Fruit fly (Drosophila melanogaster) whole organism: Measurements from ENCODE around the gene CG18598.

Experiments used
- CG8478 ChIP-seq: fragments of >200 bp; optimal IDR thresholded peaks from 2 replicates; lab custom pipeline; 2018; ENCODE audit warnings: inconsistent platforms
- Dll ChIP-seq: fragments of >200 bp; optimal IDR thresholded peaks from 2 replicates; lab custom pipeline; 2017
- EcR ChIP-seq, 2 experiments: fragments of >200 bp; optimal IDR thresholded peaks; 2 replicates each; lab custom pipeline; 2017; ENCODE audit warnings: missing biosample characterization in 2 of 2, missing genetic modification characterization in 2 of 2, missing genetic modification reagents in 2 of 2
- pan ChIP-seq: fragments of >200 bp; optimal IDR thresholded peaks from 2 replicates; lab custom pipeline; 2017
- psq ChIP-seq: fragments of >200 bp; optimal IDR thresholded peaks from 2 replicates; lab custom pipeline; 2017
- usp ChIP-seq: fragments of >200 bp; optimal IDR thresholded peaks from 2 replicates; lab custom pipeline; 2017; ENCODE audit warnings: missing biosample characterization, missing genetic modification characterization, mixed read lengths

Gene CG18598

dm6 chr3R:18277406-18277805 lies 26.5 kb downstream of the CG18598 start:
- TF ChIP-seq CG8478 (no peak), Dll (no peak), usp (GFP tag; lab: Kevin White, UChicago) (no peak), psq (lab: Kevin White, UChicago) (no peak), EcR (GFP tag; optimal IDR thresholded peaks at IDR 0.05; lab: Kevin White, UChicago) (no peak), pan (lab: Kevin White, UChicago) (no peak)

DNA sequence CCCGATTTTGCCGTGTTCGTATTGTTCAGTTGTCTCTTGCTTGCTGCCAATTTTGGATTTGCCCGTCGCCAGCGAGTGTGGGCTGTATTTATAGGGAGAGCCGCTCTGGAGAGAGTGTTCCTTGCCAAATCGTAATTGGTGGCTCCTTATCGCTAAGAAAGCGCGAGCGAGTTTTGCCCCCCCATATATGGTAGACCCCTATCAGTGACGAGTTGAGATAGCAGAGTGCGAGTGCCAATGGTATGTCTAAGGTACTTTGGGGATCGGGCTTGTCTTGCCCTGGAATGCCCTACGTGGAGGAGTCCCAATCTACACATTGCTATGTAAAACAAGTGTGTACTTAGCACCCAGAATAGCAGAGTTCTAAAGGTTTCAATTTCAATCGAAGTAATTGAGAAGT lies 28.6 kb downstream of the CG18598 start, which contains the start of gene CG7142:
Gene CG7142 (minus strand): TSS at position 29 of the 400 bp plus-strand sequence.
- no peak for TF ChIP-seq pan (lab: Kevin White, UChicago)

DNA sequence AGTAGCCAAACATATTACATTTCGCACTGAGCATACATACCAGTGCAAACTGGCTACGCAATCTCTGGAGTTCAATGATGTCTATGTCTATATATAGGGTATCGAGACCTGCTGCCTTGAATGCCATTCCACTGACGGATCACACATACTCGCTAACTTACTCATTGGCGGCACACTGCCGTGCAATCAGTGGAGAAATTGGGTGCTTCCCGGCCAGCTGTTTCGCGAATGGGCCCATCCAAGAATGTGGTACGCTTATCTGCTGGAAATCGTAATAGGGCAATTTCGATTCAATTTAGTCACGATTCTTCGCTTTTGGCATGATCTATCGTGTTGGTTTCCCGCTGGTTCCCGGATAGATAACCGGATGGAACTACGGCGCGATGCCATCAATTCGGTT lies 29.2 kb downstream of the CG18598 start:
- TF ChIP-seq psq (lab: Kevin White, UChicago): no peak
- TF ChIP-seq pan (lab: Kevin White, UChicago): no peak

DNA sequence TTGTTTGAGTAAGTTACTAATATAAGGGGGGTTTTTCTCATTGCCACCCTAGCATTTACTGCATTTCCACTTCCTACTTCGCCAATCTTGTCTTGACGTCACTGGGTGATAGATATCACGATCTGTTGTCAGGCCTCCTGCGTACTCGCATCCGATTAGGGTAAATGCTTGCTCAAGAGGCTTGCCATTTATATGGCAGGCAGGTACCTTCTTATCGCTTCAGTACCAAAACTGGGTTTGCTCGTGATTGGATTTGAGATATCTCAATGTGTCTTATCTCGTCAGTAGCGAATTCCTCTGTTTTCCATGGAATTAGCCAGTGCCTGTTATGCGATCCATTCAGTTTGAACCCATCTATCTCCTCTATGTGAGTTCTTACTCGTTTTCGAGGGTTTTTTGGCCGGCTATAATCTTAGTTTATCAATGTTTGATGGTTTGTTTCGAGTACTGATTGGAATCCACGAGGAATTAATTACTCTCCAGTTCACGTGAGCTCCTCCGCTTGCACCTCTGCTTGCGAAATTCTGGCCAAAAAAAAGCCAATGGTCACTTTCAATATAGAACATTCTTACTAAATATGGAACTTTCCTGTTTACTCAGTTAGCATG lies 30.1 kb downstream of the CG18598 start:
- TF ChIP-seq usp (GFP tag; lab: Kevin White, UChicago): no peak
- no peak for TF ChIP-seq CG8478
- TF ChIP-seq psq (lab: Kevin White, UChicago): no peak
- TF ChIP-seq EcR (GFP tag; optimal IDR thresholded peaks at IDR 0.05; lab: Kevin White, UChicago): no peak

- TF ChIP-seq pan (lab: Kevin White, UChicago): no peak
- no peak for TF ChIP-seq usp (GFP tag; lab: Kevin White, UChicago)
- TF ChIP-seq EcR (GFP tag; optimal IDR thresholded peaks at IDR 0.05; lab: Kevin White, UChicago): no peak
- TF ChIP-seq Dll: no peak
- no peak for TF ChIP-seq CG8478
- TF ChIP-seq psq (lab: Kevin White, UChicago): no peak
Measured at dm6 chr3R:18283441-18283840, 32.5 kb downstream of the CG18598 start, which contains the start of the genes CG14312 and CG8064. CG14312 (minus strand) TSS chr3R:18283528. CG8064 (plus strand) TSS chr3R:18283660.

DNA sequence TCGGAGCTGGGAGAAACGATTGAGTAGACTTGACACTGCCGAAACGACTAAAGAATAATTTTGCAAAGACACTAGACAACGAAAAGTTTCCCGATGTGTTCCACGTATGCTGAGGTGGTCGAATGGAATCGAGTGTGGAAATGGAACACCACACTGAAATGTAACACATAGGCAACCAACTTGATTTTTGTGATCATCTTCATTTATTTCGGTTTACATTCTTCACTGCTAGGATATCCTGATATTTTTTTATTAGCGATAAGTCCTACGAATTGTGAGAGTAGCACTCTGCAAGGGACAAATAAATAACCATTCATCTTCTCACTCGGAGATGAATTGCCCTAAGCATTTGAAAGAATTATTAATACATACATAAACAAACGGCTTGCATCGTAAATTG lies 37.8 kb downstream of the CG18598 start, which contains the start of gene CG7131:
Gene CG7131 (minus strand): TSS at position 101 of the 400 bp plus-strand sequence.
- TF ChIP-seq CG8478: no peak
- no peak for TF ChIP-seq EcR (GFP tag; optimal IDR thresholded peaks at IDR 0.05; lab: Kevin White, UChicago)
- no peak for TF ChIP-seq Dll
- no peak for TF ChIP-seq pan (lab: Kevin White, UChicago)
- TF ChIP-seq psq (lab: Kevin White, UChicago): no peak
- no peak for TF ChIP-seq usp (GFP tag; lab: Kevin White, UChicago)

DNA sequence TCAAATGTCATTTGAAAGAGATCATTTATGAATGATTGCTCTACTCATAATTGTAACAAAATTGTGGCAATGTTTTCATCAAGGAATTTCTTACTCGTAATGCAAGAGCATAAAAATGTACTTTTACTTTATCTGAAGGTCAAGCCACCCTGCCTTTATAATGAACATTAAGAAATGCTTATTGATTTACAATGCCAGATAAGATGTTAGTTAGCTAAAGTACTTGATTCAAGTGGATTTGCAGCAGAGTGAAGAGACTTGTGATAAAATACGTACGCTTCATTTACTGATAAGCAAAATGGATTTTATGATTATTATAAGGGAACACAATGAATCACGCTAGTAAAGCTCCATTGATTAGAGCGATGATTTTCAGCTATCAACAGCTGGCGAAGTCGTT lies 40.9 kb downstream of the CG18598 start:
- TF ChIP-seq EcR (GFP tag; optimal IDR thresholded peaks at IDR 0.05; lab: Kevin White, UChicago): no peak
- no peak for TF ChIP-seq CG8478
- TF ChIP-seq usp (GFP tag; lab: Kevin White, UChicago): no peak
- TF ChIP-seq pan (lab: Kevin White, UChicago): no peak
- TF ChIP-seq Dll: no peak
- TF ChIP-seq psq (lab: Kevin White, UChicago): no peak

dm6 chr3R:18292371-18292770 lies 41.5 kb downstream of the CG18598 start:
- TF ChIP-seq pan (lab: Kevin White, UChicago) (no peak), CG8478 (no peak), psq (lab: Kevin White, UChicago) (no peak)

dm6 chr3R:18294488-18294887 lies 43.6 kb downstream of the CG18598 start:
- TF ChIP-seq CG8478 (no peak), usp (GFP tag; lab: Kevin White, UChicago) (no peak), psq (lab: Kevin White, UChicago) (no peak), pan (lab: Kevin White, UChicago) (no peak), EcR (GFP tag; optimal IDR thresholded peaks at IDR 0.05; lab: Kevin White, UChicago) (no peak), Dll (no peak)

DNA sequence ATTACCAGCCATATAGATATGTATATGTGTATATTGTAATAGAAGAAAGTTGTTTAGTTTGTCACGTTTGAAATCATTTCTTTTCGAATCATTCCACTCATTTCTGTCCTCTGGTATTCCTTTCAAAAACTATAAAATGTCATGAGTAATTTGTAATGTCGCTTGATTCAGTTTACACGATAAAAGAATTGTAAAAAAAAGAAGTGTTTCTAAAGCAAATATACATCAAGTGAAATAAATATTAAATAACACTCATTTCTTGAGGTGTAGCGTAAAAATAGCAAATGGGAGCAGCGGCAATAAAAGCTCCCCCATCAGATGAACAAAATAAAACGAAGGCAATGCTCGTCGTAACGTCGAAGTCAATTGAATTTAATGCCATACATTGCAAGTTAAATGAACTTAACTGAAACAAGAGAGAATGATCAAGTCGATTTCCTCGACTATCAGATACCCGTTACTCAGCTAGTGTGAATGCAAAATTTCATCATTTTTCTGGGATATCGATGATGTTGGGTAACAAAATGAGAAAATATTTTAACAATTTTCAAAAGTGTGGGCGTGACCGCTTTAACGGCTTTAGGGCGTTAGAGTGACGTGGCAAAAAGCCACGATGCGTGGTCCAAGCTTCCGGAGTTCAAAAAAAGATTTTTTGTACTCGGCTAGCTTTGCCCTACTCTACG lies 44.5 kb downstream of the CG18598 start:
- no peak for TF ChIP-seq psq (lab: Kevin White, UChicago)
- no peak for TF ChIP-seq usp (GFP tag; lab: Kevin White, UChicago)
- TF ChIP-seq pan (lab: Kevin White, UChicago): no peak
- no peak for TF ChIP-seq EcR (GFP tag; optimal IDR thresholded peaks at IDR 0.05; lab: Kevin White, UChicago)
- no peak for TF ChIP-seq CG8478

DNA sequence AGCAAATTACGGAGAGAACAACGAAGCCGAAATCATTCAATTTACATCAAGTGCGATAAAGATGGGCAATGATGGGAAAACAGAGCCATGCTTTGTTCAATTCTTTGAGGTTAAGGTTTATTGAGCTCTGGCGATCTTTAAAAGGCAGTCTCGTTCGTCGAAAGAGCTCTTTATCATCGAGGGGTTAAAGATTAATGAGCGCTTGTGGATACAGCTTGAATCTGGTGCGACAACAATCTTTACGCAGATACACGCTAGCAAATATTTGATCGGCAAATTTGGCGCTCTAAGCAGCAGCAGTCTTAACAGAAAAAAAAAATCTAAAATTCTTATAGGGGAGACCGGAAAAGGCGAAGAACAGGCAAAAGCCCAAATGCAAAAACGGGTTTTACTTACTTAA lies 45.2 kb downstream of the CG18598 start:
- TF ChIP-seq usp (GFP tag; lab: Kevin White, UChicago): no peak
- no peak for TF ChIP-seq CG8478
- TF ChIP-seq psq (lab: Kevin White, UChicago): no peak
- TF ChIP-seq Dll: no peak
- TF ChIP-seq pan (lab: Kevin White, UChicago): no peak
- TF ChIP-seq EcR (GFP tag; optimal IDR thresholded peaks at IDR 0.05; lab: Kevin White, UChicago): no peak

DNA sequence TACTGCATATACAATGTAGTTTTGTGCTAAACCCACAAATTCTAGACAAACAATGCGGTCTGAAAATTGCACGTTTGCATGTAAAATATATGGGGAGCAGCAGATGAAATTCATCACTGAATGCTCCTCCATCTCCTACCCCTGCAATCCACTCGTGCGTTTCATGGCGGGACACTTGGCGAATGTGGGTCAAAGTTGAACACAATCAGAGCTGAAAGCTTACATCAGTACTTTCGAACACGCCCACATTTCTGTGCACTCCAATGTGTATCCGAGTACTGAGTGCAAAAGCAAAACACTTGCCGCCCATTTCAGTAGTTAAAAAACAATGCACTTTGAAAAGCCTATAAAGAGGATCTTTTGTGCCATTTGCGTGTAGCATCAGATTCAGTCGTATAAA lies 45.8 kb downstream of the CG18598 start:
- no peak for TF ChIP-seq psq (lab: Kevin White, UChicago)
- no peak for TF ChIP-seq EcR (GFP tag; optimal IDR thresholded peaks at IDR 0.05; lab: Kevin White, UChicago)
- TF ChIP-seq pan (lab: Kevin White, UChicago): no peak
- TF ChIP-seq CG8478: no peak
- TF ChIP-seq usp (GFP tag; lab: Kevin White, UChicago): no peak
- TF ChIP-seq Dll: no peak
